Fruit fly (Drosophila melanogaster): ENCODE data around the gene B-H2.

dm6 chrX:17361111-17361510 is 46.7 kb downstream of the B-H2 start:
- TF ChIP-seq sv (GFP tag; optimal IDR thresholded peaks at IDR 0.05) (no peak), usp (GFP tag; optimal IDR thresholded peaks at IDR 0.05) (no peak)

Measured in whole organism, wandering third instar larva.